Worm (Caenorhabditis elegans) whole organism, L4 larva: Measurements from ENCODE around the gene C37H5.5.

Source experiments
- F26F4.8 ChIP-seq: fragments of 200-800 bp; sonication (Bioruptor generic); conservative IDR thresholded peaks from 2 replicates; pipeline ENCODE4 v1.3.6; 2022; ENCODE audit warnings: missing genetic modification characterization, missing compliant biosample characterization
- lsy-2 ChIP-seq, 2 experiments: fragments of 150-350 bp in 1 of 2; sonication (generic microtip) in 1 of 2; optimal IDR thresholded peaks; 2 replicates each; lab custom pipeline; 2014 to 2017; ENCODE audit warnings: missing biosample characterization in 2 of 2, missing genetic modification characterization in 2 of 2
- pha-4 ChIP-seq, 2 experiments: fragments of 150-350 bp in 1 of 2; fragments of 200-800 bp in 1 of 2; sonication (Bioruptor generic) in 1 of 2; IDR thresholded peaks in 1 of 2; optimal IDR thresholded peaks in 1 of 2; 2 replicates each; pipeline versions ENCODE4 v1.3.6 to Lab custom; 2014 to 2022; ENCODE audit warnings: missing genetic modification characterization in 2 of 2, missing genetic modification reagents in 2 of 2, missing biosample characterization in 1 of 2, missing compliant biosample characterization in 1 of 2
- set-16 ChIP-seq: fragments of 200-800 bp; sonication (Bioruptor generic); IDR thresholded peaks from 2 replicates; pipeline ENCODE4 v1.3.6; 2022; ENCODE audit warnings: missing genetic modification reagents, missing genetic modification characterization, missing compliant biosample characterization
- snpc-4 ChIP-seq: fragments of 150-350 bp; optimal IDR thresholded peaks from 2 replicates; lab custom pipeline; 2014; ENCODE audit warnings: missing biosample characterization, missing genetic modification characterization
- spr-1 ChIP-seq: sonication (generic microtip); optimal IDR thresholded peaks from 2 replicates; lab custom pipeline; 2016; ENCODE audit warnings: mild to moderate bottlenecking, missing genetic modification characterization, missing compliant biosample characterization
- unc-62 ChIP-seq, 3 experiments: fragments of 150-350 bp in 1 of 3; sonication (generic microtip); optimal IDR thresholded peaks in 2 of 3; peaks in 1 of 3; 1 replicate in 1 of 3; 2 replicates in 2 of 3; lab custom pipeline; 2014 to 2017; ENCODE audit warnings: missing biosample characterization in 3 of 3, missing genetic modification characterization in 3 of 3, missing genetic modification reagents in 3 of 3, missing genotype in 1 of 3
- zag-1 ChIP-seq: fragments of 150-350 bp; optimal IDR thresholded peaks from 2 replicates; lab custom pipeline; 2014; ENCODE audit warnings: missing biosample characterization, missing genetic modification characterization

ce11 chrV:4847424-4847823, 20.3 kb downstream of the C37H5.5 start, which contains the start of gene abhd-5.1:
- no peak for TF ChIP-seq set-16 (GFP tag; lab: Robert Waterston, UW)
- TF ChIP-seq lsy-2 (tag; optimal IDR thresholded peaks at IDR 0.05; lab: Kevin White, UChicago), result no peak
- TF ChIP-seq zag-1, result no peak
- no peak for TF ChIP-seq F26F4.8 (GFP tag; lab: Robert Waterston, UW)
- TF ChIP-seq spr-1 (tag; lab: Kevin White, UChicago), result no peak
- TF ChIP-seq snpc-4 (tag; lab: Kevin White, UChicago), result no peak
- TF ChIP-seq pha-4 (GFP tag; IDR thresholded peaks at IDR 0.05; lab: Robert Waterston, UW), result no peak
- TF ChIP-seq pha-4 (tag; optimal IDR thresholded peaks at IDR 0.05; lab: Kevin White, UChicago), result no peak
- TF ChIP-seq unc-62 (GFP tag; optimal IDR thresholded peaks at IDR 0.05 in 1 of 2; lab: Kevin White, UChicago), result no peak
- TF ChIP-seq unc-62 (tag; optimal IDR thresholded peaks at IDR 0.05; lab: Kevin White, UChicago), result no peak
